Worm (Caenorhabditis elegans) whole organism, mixed stage, embryonic: ENCODE data around the gene gst-27.

Source experiments
- M03D4.4 ChIP-seq: sonication (generic microtip); optimal IDR thresholded peaks from 2 replicates; lab custom pipeline; 2017; ENCODE audit warnings: mild to moderate bottlenecking, missing genetic modification characterization, missing compliant biosample characterization
- bed-3 ChIP-seq: fragments of 200-800 bp; sonication (Bioruptor generic); optimal IDR thresholded peaks from 3 replicates; lab custom pipeline; 2018; ENCODE audit warnings: mild to moderate bottlenecking, missing genetic modification characterization, moderate library complexity, missing compliant biosample characterization
- ceh-39 ChIP-seq: fragments of 150-350 bp; optimal IDR thresholded peaks from 2 replicates; lab custom pipeline; 2014; ENCODE audit warnings: missing biosample characterization, missing genetic modification characterization
- ceh-43 ChIP-seq: fragments of 200-800 bp; sonication (Bioruptor generic); optimal IDR thresholded peaks from 2 replicates; lab custom pipeline; 2018; ENCODE audit warnings: mild to moderate bottlenecking, missing genetic modification characterization, moderate library complexity, missing compliant biosample characterization
- cnd-1 ChIP-seq: fragments of 200-800 bp; sonication (Bioruptor generic); optimal IDR thresholded peaks from 2 replicates; lab custom pipeline; 2018; ENCODE audit warnings: mild to moderate bottlenecking, missing genetic modification characterization, missing compliant biosample characterization
- drap-1 ChIP-seq: fragments of 200-800 bp; sonication (Bioruptor generic); optimal IDR thresholded peaks from 3 replicates; lab custom pipeline; 2018; ENCODE audit warnings: mild to moderate bottlenecking, missing genetic modification characterization, missing compliant biosample characterization
- elt-1 ChIP-seq: sonication (generic microtip); optimal IDR thresholded peaks from 2 replicates; lab custom pipeline; 2017; ENCODE audit warnings: missing genetic modification characterization, mild to moderate bottlenecking, missing compliant biosample characterization, antibody characterized with exemption, moderate library complexity, borderline replicate concordance; ENCODE audit not compliant: insufficient read depth
- elt-3 ChIP-seq: fragments of 150-350 bp; optimal IDR thresholded peaks from 2 replicates; lab custom pipeline; 2014; ENCODE audit warnings: missing biosample characterization, missing genetic modification characterization
- flh-1 ChIP-seq: fragments of 200-800 bp; sonication (Bioruptor generic); optimal IDR thresholded peaks from 2 replicates; lab custom pipeline; 2018; ENCODE audit warnings: mild to moderate bottlenecking, missing genetic modification characterization, moderate library complexity, missing compliant biosample characterization
- ham-2 ChIP-seq: fragments of 200-800 bp; sonication (Bioruptor generic); optimal IDR thresholded peaks from 2 replicates; lab custom pipeline; 2018; ENCODE audit warnings: mild to moderate bottlenecking, missing genetic modification characterization, missing compliant biosample characterization
- hlh-1 ChIP-seq: fragments of 150-350 bp; optimal IDR thresholded peaks from 2 replicates; lab custom pipeline; 2014; ENCODE audit warnings: missing biosample characterization, missing genetic modification reagents, missing genetic modification characterization
- lin-13 ChIP-seq: fragments of 150-350 bp; optimal IDR thresholded peaks from 2 replicates; lab custom pipeline; 2014; ENCODE audit warnings: missing biosample characterization, missing genetic modification characterization
- lsy-2 ChIP-seq: fragments of 150-350 bp; optimal IDR thresholded peaks from 2 replicates; lab custom pipeline; 2014; ENCODE audit warnings: missing biosample characterization, missing genetic modification characterization
- mab-5 ChIP-seq: fragments of 150-350 bp; optimal IDR thresholded peaks from 2 replicates; lab custom pipeline; 2014; ENCODE audit warnings: missing biosample characterization, missing genetic modification characterization
- mep-1 ChIP-seq: fragments of 150-350 bp; optimal IDR thresholded peaks from 2 replicates; lab custom pipeline; 2017; ENCODE audit warnings: missing biosample characterization, missing genetic modification reagents, missing genetic modification characterization, inconsistent platforms
- mls-2 ChIP-seq: sonication (generic microtip); optimal IDR thresholded peaks from 2 replicates; lab custom pipeline; 2016; ENCODE audit warnings: mild to moderate bottlenecking, missing genetic modification characterization, moderate library complexity, missing compliant biosample characterization
- nhr-12 ChIP-seq: fragments of 150-350 bp; optimal IDR thresholded peaks from 2 replicates; lab custom pipeline; 2014; ENCODE audit warnings: missing biosample characterization, missing genetic modification characterization
- nhr-2 ChIP-seq: fragments of 150-350 bp; optimal IDR thresholded peaks from 2 replicates; lab custom pipeline; 2014; ENCODE audit warnings: missing biosample characterization, missing genetic modification characterization
- nhr-28 ChIP-seq: fragments of 150-350 bp; optimal IDR thresholded peaks from 2 replicates; lab custom pipeline; 2014; ENCODE audit warnings: missing biosample characterization, missing genetic modification characterization
- pha-4 ChIP-seq: fragments of 150-350 bp; optimal IDR thresholded peaks from 2 replicates; lab custom pipeline; 2018; ENCODE audit warnings: missing biosample characterization, missing genetic modification reagents, missing genetic modification characterization
- sem-2 ChIP-seq: fragments of 200-800 bp; sonication (Bioruptor generic); optimal IDR thresholded peaks from 2 replicates; lab custom pipeline; 2018; ENCODE audit warnings: mild to moderate bottlenecking, missing genetic modification characterization, missing compliant biosample characterization
- snpc-4 ChIP-seq: fragments of 150-350 bp; optimal IDR thresholded peaks from 2 replicates; lab custom pipeline; 2014; ENCODE audit warnings: missing biosample characterization, missing genetic modification characterization
- sptf-1 ChIP-seq: sonication (generic microtip); optimal IDR thresholded peaks from 2 replicates; lab custom pipeline; 2017; ENCODE audit warnings: mild to moderate bottlenecking, missing genetic modification characterization, moderate library complexity, missing compliant biosample characterization
- tbx-8 ChIP-seq: fragments of 200-800 bp; sonication (Bioruptor generic); optimal IDR thresholded peaks from 2 replicates; lab custom pipeline; 2018; ENCODE audit warnings: mild to moderate bottlenecking, missing genetic modification characterization, moderate library complexity, missing compliant biosample characterization
- unc-120 ChIP-seq: sonication (generic microtip); optimal IDR thresholded peaks from 2 replicates; lab custom pipeline; 2017; ENCODE audit warnings: missing genetic modification characterization, missing compliant biosample characterization; ENCODE audit not compliant: poor library complexity, severe bottlenecking
- unc-39 ChIP-seq: fragments of 150-350 bp; optimal IDR thresholded peaks from 2 replicates; lab custom pipeline; 2014; ENCODE audit warnings: missing biosample characterization, missing genetic modification characterization
- unc-62 ChIP-seq: fragments of 150-350 bp; optimal IDR thresholded peaks from 2 replicates; lab custom pipeline; 2014; ENCODE audit warnings: missing biosample characterization, missing genetic modification reagents, missing genetic modification characterization
- zip-8 ChIP-seq: fragments of 150-350 bp; optimal IDR thresholded peaks from 2 replicates; lab custom pipeline; 2014; ENCODE audit warnings: missing biosample characterization, missing genetic modification characterization
- ztf-11 ChIP-seq: fragments of 150-350 bp; optimal IDR thresholded peaks from 2 replicates; lab custom pipeline; 2014; ENCODE audit warnings: missing biosample characterization, missing genetic modification characterization

The gst-27 gene

DNA sequence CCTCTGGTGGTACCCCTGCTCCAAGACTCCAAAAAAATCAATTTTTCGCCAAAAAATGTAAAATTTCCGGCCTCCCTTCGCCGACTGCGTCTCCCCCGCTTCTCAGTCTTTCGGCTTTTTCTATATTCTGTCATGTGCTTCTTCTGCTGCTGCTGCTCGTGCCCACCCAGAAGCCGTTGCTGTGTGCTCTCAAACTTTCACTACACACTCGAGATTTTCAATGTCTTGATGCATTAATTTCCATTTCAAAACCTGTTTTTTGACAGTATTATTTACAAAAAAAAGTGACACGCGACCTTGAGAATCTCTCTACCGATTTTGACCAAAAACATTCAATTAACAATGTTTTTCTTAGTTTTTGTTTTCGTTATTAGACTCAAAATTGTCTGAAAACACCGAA is 43.8 kb upstream of the gst-27 start:
- TF ChIP-seq nhr-28 (tag; lab: Kevin White, UChicago) (no peak), hlh-1 (tag; lab: Kevin White, UChicago) (no peak), lin-13 (tag; lab: Kevin White, UChicago) (no peak), elt-1 (tag; lab: Kevin White, UChicago) (no peak), unc-62 (GFP tag; lab: Kevin White, UChicago) (no peak), unc-120 (tag; lab: Kevin White, UChicago) (no peak), snpc-4 (no peak), mls-2 (tag; lab: Kevin White, UChicago) (no peak)
- TF ChIP-seq, all 35 proteins: peak for 0

DNA sequence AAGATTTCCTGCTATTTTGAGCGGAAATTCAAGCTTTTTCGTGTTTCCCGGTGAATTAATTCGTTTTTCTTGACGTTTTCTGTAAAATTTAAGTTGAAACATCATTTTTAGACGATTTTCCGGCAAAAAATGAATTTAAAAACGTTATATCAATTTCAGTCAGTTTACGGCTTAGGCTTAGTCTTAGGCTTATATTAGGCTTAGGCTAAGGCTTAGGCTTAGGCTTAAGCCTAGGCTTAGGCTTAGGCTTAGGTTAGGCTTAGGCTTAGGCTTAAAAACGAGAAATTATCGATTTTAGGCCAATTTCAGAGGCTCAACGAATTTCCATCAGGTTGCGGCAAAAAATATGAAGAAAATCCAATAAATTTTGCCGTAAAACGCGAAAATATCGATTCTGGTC is 43.3 kb upstream of the gst-27 start:
- TF ChIP-seq flh-1 (no peak), ceh-39 (tag; lab: Kevin White, UChicago) (no peak), nhr-12 (tag; lab: Kevin White, UChicago) (no peak), hlh-1 (tag; lab: Kevin White, UChicago) (no peak), unc-62 (GFP tag; lab: Kevin White, UChicago) (no peak), tbx-8 (GFP tag; lab: Kevin White, UChicago) (no peak), nhr-28 (tag; lab: Kevin White, UChicago) (no peak), pha-4 (tag; lab: Kevin White, UChicago) (no peak), sptf-1 (tag; lab: Kevin White, UChicago) (no peak), drap-1 (GFP tag; lab: Kevin White, UChicago) (no peak)

DNA sequence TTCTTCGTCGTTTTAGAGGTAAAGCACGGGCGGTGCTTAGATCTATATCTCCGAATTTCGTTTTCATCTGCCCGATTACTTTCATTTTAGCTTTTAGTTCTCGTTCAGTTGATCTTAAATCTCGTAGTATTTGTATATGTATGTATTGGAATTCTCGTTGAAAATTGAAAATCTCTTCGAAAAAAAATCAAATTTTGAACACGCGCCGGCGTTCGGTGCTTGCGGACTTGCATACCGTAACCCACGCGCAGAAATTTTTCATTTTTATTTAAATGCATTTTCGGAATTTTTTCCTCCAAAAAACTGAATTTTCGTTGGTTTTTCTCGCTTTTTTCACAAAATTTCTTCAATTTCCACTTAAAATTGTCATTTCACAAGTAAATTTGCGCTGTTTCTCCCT is 42.6 kb upstream of the gst-27 start:
- peak; percentile 3 for TF ChIP-seq mep-1 (tag; lab: Kevin White, UChicago)
- TF ChIP-seq zip-8 (tag; lab: Kevin White, UChicago): no peak
- TF ChIP-seq lsy-2: peak; percentile 93
- TF ChIP-seq, all 35 proteins: peak for 2

DNA sequence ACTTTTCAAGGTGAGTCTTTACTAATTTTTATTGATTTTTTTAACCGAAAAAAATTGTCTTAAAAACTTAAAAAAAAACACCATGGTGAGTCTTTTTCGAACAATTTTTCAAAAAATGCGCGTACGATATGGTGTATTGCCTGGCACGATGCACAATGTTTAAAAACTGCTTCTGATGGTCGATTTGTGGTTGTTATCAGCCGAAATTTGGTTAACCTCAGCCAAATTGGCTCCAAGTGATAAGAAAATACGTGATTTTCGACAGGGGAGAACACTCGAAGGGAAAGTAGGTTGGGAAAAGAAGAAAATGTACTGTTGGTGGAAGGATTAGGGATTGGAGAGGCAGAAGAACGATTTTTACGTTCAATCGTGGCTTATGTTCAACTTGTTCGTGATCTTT is 42.0 kb upstream of the gst-27 start:
- TF ChIP-seq zip-8 (tag; lab: Kevin White, UChicago) (no peak), pha-4 (tag; lab: Kevin White, UChicago) (no peak), nhr-28 (tag; lab: Kevin White, UChicago) (no peak), sptf-1 (tag; lab: Kevin White, UChicago) (no peak), bed-3 (GFP tag; lab: Kevin White, UChicago) (no peak), mep-1 (tag; lab: Kevin White, UChicago) (no peak), ceh-39 (tag; lab: Kevin White, UChicago) (no peak), unc-39 (tag; lab: Kevin White, UChicago) (no peak), elt-3 (no peak), cnd-1 (tag; lab: Kevin White, UChicago) (no peak), snpc-4 (no peak), ztf-11 (tag; lab: Kevin White, UChicago) (no peak), ham-2 (GFP tag; lab: Kevin White, UChicago) (no peak), elt-1 (tag; lab: Kevin White, UChicago) (no peak), drap-1 (GFP tag; lab: Kevin White, UChicago) (no peak), nhr-12 (tag; lab: Kevin White, UChicago) (no peak), tbx-8 (GFP tag; lab: Kevin White, UChicago) (no peak)

DNA sequence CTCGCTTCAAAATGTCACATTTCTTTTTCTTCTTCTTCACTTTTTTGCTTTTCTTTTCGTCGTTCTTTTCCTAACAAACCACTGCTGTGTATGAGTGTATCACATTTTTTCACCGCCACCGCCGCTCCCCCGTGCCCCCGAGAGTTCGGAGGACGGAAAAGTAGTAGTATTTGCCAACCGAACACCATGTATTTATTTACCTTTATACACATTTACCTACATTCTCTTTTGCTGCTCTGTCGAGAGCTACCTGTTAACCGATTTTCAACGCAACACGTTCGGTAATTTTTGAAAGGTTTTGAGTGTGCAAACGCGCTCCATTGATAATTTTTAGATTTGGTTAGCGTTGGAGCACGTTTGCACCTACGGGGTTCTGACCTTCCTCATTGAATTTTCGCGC is 40.7 kb upstream of the gst-27 start:
- TF ChIP-seq drap-1 (GFP tag; lab: Kevin White, UChicago) (no peak), ham-2 (GFP tag; lab: Kevin White, UChicago) (no peak), nhr-2 (tag; lab: Kevin White, UChicago) (no peak), ceh-43 (no peak), unc-120 (tag; lab: Kevin White, UChicago) (no peak), pha-4 (tag; lab: Kevin White, UChicago) (no peak), M03D4.4 (tag; lab: Kevin White, UChicago) (no peak), sem-2 (GFP tag; lab: Kevin White, UChicago) (no peak)
- TF ChIP-seq, all 35 proteins: peak for 0

DNA sequence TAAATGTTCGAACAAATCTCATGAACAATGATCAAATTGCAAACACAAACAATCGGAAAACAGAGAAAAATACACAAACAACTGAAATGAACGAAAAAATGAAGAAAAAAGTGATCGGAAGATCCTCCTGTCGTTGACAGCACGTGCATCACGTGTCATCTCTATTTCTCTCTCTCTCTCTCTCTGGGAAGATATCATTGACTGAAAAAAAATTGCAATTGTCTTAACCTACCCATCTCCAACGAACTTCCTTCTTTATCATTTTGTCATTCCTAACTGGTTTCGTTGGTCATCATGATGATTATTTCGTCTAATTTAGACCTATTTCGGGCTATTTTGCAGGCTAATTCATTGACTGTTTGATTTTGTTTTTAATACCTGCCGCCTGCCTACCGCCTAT is 39.8 kb upstream of the gst-27 start:
- TF ChIP-seq unc-39 (tag; lab: Kevin White, UChicago): no peak
- TF ChIP-seq lin-13 (tag; lab: Kevin White, UChicago): no peak
- TF ChIP-seq ceh-39 (tag; lab: Kevin White, UChicago): no peak
- TF ChIP-seq M03D4.4 (tag; lab: Kevin White, UChicago): no peak
- no peak for TF ChIP-seq mab-5 (tag; lab: Kevin White, UChicago)
- no peak for TF ChIP-seq lsy-2
